Worm (Caenorhabditis elegans): ENCODE data around the gene nhr-94.

DNA sequence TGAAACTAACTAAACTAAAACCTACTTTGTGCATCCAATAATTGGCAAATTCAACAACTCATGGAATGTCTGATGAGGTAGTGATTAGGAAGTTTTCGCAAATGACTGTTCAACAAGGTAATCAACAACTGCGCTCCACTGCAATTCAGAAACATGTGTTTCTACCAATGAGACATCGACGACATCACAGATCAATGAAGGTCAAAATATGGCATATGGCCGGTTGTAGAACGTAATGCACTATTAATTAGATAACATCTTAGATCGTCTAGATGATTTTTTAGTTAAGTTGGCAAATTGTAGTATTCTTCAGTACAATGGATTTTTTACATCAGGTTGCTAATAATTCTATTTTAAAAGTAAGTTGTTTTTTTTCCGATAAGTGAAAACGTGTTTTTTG is at the start of gene nhr-94, which contains the start of gene nhr-152:
- TF ChIP-seq sox-4 (tag; optimal IDR thresholded peaks at IDR 0.05) (no peak), fos-1 (tag; optimal IDR thresholded peaks at IDR 0.05) (no peak)
